Worm (Caenorhabditis elegans) whole organism, L4/young adult: ENCODE results near the gene F47F2.3.
A peak's percentile ranks its signal among the peaks of the same experiment; 100 is the strongest.

Experiments
- W03F9.2 ChIP-seq: fragments of 150-350 bp; optimal IDR thresholded peaks from 2 replicates; lab custom pipeline; 2014; ENCODE audit warnings: missing biosample characterization, missing genetic modification characterization
- dao-5 ChIP-seq: sonication (generic microtip); optimal IDR thresholded peaks from 2 replicates; lab custom pipeline; 2016; ENCODE audit warnings: missing genotype, missing genetic modification characterization, moderate library complexity, missing compliant biosample characterization
- him-1 ChIP-seq: sonication (generic microtip); optimal IDR thresholded peaks from 2 replicates; lab custom pipeline; 2016; ENCODE audit warnings: missing genotype, missing genetic modification reagents, missing genetic modification characterization, missing compliant biosample characterization

Gene F47F2.3

DNA sequence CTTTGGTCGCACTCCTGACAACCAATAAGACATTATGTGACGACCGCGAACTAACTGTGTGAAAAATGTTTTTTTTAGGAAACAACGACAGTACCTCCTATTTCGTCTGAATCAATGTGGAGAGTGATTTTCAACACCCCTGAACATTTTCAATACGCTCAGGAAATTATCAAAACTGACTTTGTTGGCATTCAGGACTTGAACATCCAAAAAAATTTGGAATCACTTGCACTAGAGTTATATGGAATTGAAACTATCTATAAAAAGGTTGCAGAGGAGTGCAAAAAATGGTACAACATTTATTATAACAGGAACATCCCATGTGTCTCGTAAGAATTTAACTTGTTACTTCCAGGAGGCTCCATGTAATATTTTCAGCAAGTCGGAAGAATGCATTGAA is 22.7 kb upstream of the F47F2.3 start:
- no peak for TF ChIP-seq him-1 (tag; lab: Kevin White, UChicago)
- TF ChIP-seq W03F9.2 (tag; lab: Kevin White, UChicago), result no peak
- no peak for TF ChIP-seq dao-5 (tag; lab: Kevin White, UChicago)

DNA sequence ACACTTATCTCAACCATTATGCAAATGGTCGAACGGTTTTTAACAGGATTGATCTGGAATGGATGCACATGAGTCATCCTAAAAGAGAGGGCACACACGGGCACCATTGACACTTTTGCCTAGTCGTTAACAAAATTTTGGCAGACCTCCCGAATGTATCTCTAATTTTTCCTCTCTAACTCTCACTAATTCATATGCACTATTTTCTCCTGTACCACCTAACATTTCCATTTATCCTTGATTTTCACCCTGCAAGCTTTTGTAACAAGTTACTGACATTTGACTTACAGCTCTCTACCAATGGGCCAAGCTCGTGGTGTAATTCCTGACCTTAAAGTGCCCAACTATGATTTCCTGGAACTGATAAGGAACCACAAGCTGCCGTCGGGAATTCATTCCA is 21.5 kb upstream of the F47F2.3 start, which contains the start of gene T22B2.3:
TSS of gene T22B2.3 (plus strand) at position 301 of the 400 bp plus-strand sequence.
- TF ChIP-seq dao-5 (tag; lab: Kevin White, UChicago) (no peak), W03F9.2 (tag; lab: Kevin White, UChicago) (no peak), him-1 (tag; lab: Kevin White, UChicago) (no peak)

DNA sequence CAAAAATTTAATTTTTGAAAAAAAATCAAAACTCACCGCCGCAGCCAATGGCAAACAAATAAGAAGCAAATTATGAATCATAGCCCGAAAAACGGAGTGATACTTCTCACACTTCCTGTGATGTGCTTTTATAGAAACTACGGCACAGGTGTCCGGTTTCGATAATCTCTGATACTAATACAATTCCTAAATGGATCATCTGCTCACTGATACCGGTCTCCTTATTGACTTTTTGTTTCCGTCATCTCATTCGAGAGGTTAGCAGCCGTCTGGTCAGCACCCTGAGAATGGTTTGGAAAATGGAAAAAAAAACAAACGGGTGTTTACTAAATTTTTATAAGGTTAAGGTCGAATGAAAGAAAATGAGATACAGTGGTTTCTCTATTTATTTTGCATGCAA is 20.3 kb upstream of the F47F2.3 start, which contains the start of gene idpp-9:
TSS of gene idpp-9 (minus strand) at position 101 of the 400 bp plus-strand sequence.
- no peak for TF ChIP-seq dao-5 (tag; lab: Kevin White, UChicago)
- no peak for TF ChIP-seq W03F9.2 (tag; lab: Kevin White, UChicago)
- TF ChIP-seq him-1 (tag; lab: Kevin White, UChicago), result no peak

DNA sequence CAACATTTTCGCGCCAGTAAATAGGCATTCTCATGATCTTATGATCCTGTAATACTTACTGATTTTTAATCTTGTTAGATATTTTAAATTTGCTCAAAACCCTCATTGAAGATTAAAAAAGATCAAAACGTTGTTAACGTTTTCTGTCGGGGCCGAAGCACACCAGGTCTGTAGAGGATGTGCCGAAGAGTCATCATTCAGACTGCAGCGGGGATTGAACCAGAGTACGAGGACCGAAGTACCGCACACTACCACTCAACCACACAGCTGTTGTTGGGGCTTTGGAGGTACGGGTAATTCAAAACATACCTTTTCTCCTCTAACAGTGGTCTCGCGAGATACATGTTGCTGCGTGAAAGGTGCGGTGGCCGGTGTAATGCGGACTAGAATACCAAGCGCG is 18.8 kb upstream of the F47F2.3 start:
- TF ChIP-seq W03F9.2 (tag; lab: Kevin White, UChicago) (no peak), dao-5 (tag; lab: Kevin White, UChicago) (no peak), him-1 (tag; lab: Kevin White, UChicago) (no peak)

DNA sequence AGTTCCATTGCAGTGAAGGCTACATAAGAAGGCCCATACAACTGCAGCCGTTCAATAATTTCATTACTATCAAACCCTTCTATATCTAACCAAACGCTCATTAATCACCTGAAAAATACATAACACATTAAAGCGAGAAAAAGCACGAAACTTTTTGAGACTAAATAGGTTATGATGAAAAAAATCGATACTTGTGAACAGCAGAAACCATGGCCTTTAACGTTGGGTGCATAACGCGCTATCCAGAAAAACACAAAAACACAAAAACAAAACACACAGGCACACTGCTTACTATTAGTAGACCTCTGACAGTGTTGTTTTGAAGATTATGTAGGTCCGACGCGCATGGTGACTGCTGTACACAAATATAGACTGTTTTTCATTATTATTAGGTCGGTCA is 15.8 kb upstream of the F47F2.3 start, which contains the start of gene T22B2.5:
TSS of gene T22B2.5 (minus strand) at position 101 of the 400 bp plus-strand sequence.
- TF ChIP-seq him-1 (tag; lab: Kevin White, UChicago), result no peak
- no peak for TF ChIP-seq dao-5 (tag; lab: Kevin White, UChicago)
- TF ChIP-seq W03F9.2 (tag; lab: Kevin White, UChicago), result no peak

DNA sequence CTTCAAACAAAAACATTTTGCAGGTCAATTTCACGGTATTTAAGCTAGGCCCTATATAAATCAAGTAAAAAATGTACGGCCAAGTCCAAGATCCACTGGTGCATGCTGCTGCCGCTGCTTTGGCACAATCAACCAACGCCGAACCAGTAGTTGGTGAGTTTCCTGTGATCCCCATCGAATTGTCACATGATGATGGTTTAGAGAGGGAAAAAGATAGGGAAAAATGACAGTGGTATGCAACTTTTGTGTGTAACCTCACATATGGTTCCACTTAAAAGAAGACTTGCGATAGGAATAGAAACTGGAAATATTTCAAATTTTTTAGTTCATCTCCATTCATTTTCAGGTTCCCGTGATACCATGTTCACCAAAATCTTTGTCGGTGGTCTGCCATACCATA is 9.1 kb upstream of the F47F2.3 start, which contains the start of gene sup-12:
TSS of gene sup-12 (plus strand) at position 17 of the 400 bp plus-strand sequence.
- TF ChIP-seq dao-5 (tag; lab: Kevin White, UChicago) (no peak), W03F9.2 (tag; lab: Kevin White, UChicago) (no peak), him-1 (tag; lab: Kevin White, UChicago) (no peak)

DNA sequence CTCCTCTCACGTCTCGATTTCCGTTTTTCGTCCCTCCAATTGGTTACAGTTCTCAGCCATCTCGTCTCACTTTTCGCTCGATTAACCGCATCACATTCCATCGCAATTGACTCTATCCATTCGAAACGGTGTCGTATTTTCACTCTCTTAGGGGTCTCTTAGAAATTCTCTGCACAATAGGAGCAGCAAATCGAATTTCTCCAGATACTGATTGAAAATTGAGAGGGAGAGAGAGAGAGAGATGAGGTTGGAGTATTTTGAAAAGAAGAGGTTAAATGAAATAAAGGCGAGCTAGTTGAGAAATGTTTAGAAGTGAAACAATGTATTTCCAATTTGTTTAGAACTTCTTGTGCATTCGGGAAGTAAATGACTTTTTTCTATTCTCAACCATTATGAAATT is 5.9 kb upstream of the F47F2.3 start:
- TF ChIP-seq W03F9.2 (tag; lab: Kevin White, UChicago) (no peak), him-1 (tag; lab: Kevin White, UChicago) (no peak), dao-5 (tag; lab: Kevin White, UChicago) (no peak)

DNA sequence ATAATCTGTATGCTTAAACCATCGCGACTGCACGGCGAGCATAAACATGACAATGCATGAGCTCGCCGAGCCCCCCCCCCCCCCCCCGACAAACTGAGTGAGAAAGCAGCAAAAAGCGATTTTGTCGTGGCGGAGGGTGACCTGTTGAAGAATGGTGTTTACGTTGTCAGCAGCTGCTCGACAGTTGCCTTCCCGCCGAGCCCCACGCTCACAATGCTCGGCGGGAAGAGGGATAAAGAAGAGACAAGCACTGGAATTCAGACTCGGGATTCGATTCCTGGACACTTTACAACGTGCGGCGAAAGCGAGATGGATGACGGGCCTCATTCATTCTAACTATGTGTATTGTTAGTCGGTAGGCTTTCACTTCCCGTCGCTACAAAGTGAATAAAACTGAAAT is 5.2 kb upstream of the F47F2.3 start:
- TF ChIP-seq dao-5 (tag; lab: Kevin White, UChicago) (no peak), W03F9.2 (tag; lab: Kevin White, UChicago) (no peak), him-1 (tag; lab: Kevin White, UChicago) (no peak)

DNA sequence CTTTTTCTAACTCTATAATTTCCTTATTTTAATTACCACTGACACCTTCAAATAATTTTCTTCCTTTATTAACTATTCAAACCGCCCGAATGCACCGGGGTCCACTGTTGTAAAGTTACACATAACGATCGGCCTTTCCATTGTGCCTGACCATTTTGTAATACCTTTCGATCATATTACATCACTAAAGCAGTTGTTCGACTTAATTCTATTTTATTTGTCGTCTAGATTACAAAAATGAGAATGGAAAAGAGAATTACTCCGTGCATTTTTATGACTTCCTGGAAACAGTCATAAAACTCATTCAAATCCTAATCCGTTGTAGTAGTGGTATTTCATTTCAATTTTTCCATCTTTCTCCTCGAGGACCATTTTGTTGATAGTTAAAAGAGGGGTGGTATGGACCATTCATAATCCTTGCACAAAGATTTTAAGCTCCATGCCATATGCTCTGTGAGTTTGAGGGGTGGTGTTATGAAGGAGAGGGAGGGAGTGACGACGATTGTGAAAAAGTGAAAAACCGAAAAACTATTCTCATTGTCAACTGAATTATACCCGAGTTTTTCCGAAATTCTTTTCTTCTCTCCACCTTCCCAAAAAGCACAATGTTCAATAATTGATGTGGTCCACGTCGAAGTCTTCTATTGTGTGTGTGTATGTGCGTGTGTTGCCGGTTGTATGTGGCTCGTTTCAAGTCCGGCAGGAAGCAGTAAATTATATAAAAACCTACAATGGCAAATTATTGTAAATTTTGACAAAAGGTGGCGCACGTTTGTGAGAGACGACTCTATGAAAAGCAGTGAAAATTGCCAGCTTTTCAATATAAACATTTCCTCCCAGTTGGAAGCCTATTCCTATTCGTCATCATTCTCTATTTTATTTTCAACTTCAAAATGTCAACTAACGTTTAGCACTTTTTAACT is 3.0 kb upstream of the F47F2.3 start:
- TF ChIP-seq W03F9.2 (tag; lab: Kevin White, UChicago) (no peak), him-1 (tag; lab: Kevin White, UChicago) (peak; percentile 8), dao-5 (tag; lab: Kevin White, UChicago) (no peak)

DNA sequence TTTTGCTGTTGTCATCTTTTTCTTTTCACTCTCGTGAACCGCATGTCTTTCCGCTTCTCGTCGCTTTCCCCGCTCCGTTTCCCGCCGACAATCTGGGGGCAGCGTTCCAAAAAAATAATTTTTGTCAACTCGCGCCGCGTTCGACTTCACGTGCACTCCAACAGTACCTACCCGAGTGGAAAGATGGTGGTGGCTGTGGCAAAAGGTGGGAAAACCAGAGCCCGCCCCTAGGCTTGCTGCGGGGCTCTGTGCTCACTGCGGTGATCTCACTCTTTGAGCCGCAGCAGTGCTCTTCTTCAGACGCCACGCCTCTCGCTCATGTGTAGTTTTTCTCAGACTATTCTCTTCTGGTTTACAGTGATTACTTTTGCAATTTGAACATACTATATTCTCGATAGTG is 7.9 kb downstream of the F47F2.3 start:
- TF ChIP-seq him-1 (tag; lab: Kevin White, UChicago), result no peak
- TF ChIP-seq W03F9.2 (tag; lab: Kevin White, UChicago), result no peak

DNA sequence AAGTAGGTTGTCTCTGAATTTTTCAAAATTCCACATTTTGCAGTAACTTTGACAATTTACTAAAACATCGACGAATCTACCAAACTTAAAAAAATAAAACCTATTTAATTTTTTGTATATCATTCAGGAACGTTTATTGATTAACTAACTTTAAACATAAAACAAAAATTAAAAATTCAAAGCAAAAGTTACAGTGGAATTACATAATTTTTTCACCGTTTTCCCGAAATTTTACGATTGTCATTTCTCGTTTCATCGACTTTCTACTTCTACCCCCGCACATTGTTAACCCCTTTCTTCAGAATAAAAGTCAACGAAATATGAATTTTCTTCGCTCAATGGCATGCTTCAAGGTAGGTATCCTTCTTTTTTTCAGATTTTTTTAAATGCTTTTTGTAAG is 17.2 kb downstream of the F47F2.3 start, which contains the start of gene F47F2.1:
TSS of gene F47F2.1 (plus strand) at position 301 of the 400 bp plus-strand sequence.
- TF ChIP-seq W03F9.2 (tag; lab: Kevin White, UChicago) (no peak), him-1 (tag; lab: Kevin White, UChicago) (no peak), dao-5 (tag; lab: Kevin White, UChicago) (no peak)

DNA sequence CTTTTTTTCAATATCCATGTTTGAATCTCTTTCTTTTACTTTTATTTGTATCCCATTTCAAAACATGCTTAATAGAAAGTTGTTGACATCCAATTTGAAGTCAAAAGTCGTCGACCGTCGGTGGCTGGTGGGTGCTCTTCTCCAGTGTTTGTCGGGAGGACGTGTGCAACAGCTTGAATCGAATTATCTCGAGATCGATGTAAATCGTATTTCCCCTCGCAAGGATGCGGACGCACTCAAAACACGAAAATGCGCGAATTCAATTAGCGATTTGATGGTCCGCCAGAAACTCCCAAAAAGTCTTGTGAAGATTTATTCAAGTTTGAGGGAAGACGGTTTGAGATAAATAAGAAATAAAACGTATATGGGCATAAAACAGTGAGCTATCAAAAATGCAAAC is 19.8 kb downstream of the F47F2.3 start:
- no peak for TF ChIP-seq W03F9.2 (tag; lab: Kevin White, UChicago)
- TF ChIP-seq him-1 (tag; lab: Kevin White, UChicago), result no peak
- TF ChIP-seq dao-5 (tag; lab: Kevin White, UChicago), result no peak

DNA sequence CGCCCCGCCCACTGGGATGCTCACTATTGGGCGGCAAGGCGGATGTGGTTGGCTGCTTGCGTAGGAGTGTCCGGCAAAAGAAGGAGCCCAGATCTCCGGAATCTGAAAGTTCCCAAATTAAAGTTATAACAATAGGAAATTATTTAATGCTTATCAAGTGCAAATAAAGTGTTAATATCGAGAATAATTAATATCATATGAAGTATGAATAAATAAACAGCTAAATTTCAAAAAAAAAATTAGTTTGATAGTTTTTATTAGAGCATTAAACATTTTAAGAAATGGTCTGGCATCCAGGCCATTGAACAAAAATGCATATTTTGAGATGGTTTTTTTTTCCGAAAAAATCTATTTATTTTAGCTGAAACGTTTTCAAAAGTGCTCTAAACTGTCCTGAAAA is 22.0 kb downstream of the F47F2.3 start, which contains the start of gene lim-4:
TSS of gene lim-4 (minus strand) at position 101 of the 400 bp plus-strand sequence.
- TF ChIP-seq him-1 (tag; lab: Kevin White, UChicago), result no peak
- TF ChIP-seq W03F9.2 (tag; lab: Kevin White, UChicago), result no peak
- TF ChIP-seq dao-5 (tag; lab: Kevin White, UChicago), result no peak
